Fruit fly (Drosophila melanogaster): Measurements from ENCODE around the gene Mct1.

- TF ChIP-seq Hnf4 (GFP tag; optimal IDR thresholded peaks at IDR 0.05) (no peak), psq (GFP tag; optimal IDR thresholded peaks at IDR 0.05) (no peak), pan (optimal IDR thresholded peaks at IDR 0.05) (no peak), br (GFP tag; optimal IDR thresholded peaks at IDR 0.05) (no peak), Myc (optimal IDR thresholded peaks at IDR 0.05) (no peak), woc (GFP tag; optimal IDR thresholded peaks at IDR 0.05) (no peak), ey (GFP tag; optimal IDR thresholded peaks at IDR 0.05) (no peak), jim (GFP tag; optimal IDR thresholded peaks at IDR 0.05) (no peak), Hr83 (GFP tag; optimal IDR thresholded peaks at IDR 0.05; ENCODE audit: poor library complexity, severe bottlenecking) (no peak), Abd-B (GFP tag; optimal IDR thresholded peaks at IDR 0.05) (no peak)
Measured at dm6 chrX:2254020-2254626, 65.1 kb downstream of the Mct1 start, which contains the start of gene CG3091.

Data from whole organism, wandering third instar larva.